Worm (Caenorhabditis elegans) whole organism, early embryonic: Measurements from ENCODE around the gene ulp-4.

ENCODE experiments used
- B0310.2 ChIP-seq: sonication (generic microtip); optimal IDR thresholded peaks from 2 replicates; lab custom pipeline; 2016; ENCODE audit warnings: mild to moderate bottlenecking, missing genetic modification characterization, missing compliant biosample characterization
- F13C5.2 ChIP-seq: sonication (generic microtip); optimal IDR thresholded peaks from 2 replicates; lab custom pipeline; 2017; ENCODE audit warnings: mild to moderate bottlenecking, missing genetic modification characterization, inconsistent platforms, missing compliant biosample characterization
- aly-1 ChIP-seq: sonication (generic microtip); optimal IDR thresholded peaks from 2 replicates; lab custom pipeline; 2016; ENCODE audit warnings: missing genetic modification characterization, missing compliant biosample characterization
- ama-1 ChIP-seq: fragments of 150-350 bp; optimal IDR thresholded peaks from 2 replicates; lab custom pipeline; 2014
- ceh-13 ChIP-seq: fragments of 200-800 bp; sonication (Bioruptor generic); optimal IDR thresholded peaks from 2 replicates; lab custom pipeline; 2018; ENCODE audit warnings: mild to moderate bottlenecking, missing genetic modification characterization, missing compliant biosample characterization
- ceh-36 ChIP-seq: sonication (generic microtip); optimal IDR thresholded peaks from 2 replicates; lab custom pipeline; 2016; ENCODE audit warnings: missing genetic modification characterization, inconsistent platforms, missing compliant biosample characterization
- ets-7 ChIP-seq: sonication (generic microtip); optimal IDR thresholded peaks from 2 replicates; lab custom pipeline; 2016; ENCODE audit warnings: missing genotype, missing genetic modification characterization, missing compliant biosample characterization
- flt-1 ChIP-seq: fragments of 200-800 bp; sonication (Bioruptor generic); IDR thresholded peaks from 2 replicates; pipeline ENCODE4 v1.3.6; 2022; ENCODE audit warnings: missing genetic modification characterization, missing compliant biosample characterization
- hmbx-1 ChIP-seq: sonication (generic microtip); optimal IDR thresholded peaks from 2 replicates; lab custom pipeline; 2016; ENCODE audit warnings: mild to moderate bottlenecking, missing genetic modification characterization, missing compliant biosample characterization
- hmg-4 ChIP-seq: fragments of 200-800 bp; sonication (Bioruptor generic); optimal IDR thresholded peaks from 2 replicates; lab custom pipeline; 2018; ENCODE audit warnings: mild to moderate bottlenecking, missing genetic modification characterization, missing compliant biosample characterization
- hnd-1 ChIP-seq: sonication (generic microtip); optimal IDR thresholded peaks from 2 replicates; lab custom pipeline; 2016; ENCODE audit warnings: missing genetic modification characterization, missing compliant biosample characterization
- pes-1 ChIP-seq: fragments of 200-800 bp; sonication (Bioruptor generic); IDR thresholded peaks from 2 replicates; pipeline ENCODE4 v1.3.6; 2022; ENCODE audit warnings: missing genetic modification reagents, missing genetic modification characterization, missing compliant biosample characterization
- scrt-1 ChIP-seq: fragments of 200-800 bp; sonication (Bioruptor generic); IDR thresholded peaks from 2 replicates; pipeline ENCODE4 v1.3.6; 2022; ENCODE audit warnings: missing genetic modification characterization, missing compliant biosample characterization
- sea-1 ChIP-seq: fragments of 200-800 bp; sonication (Bioruptor generic); conservative IDR thresholded peaks from 2 replicates; pipeline ENCODE4 v1.3.6; 2022; ENCODE audit warnings: missing genetic modification characterization, missing compliant biosample characterization
- tbx-11 ChIP-seq: fragments of 200-800 bp; sonication (Bioruptor generic); IDR thresholded peaks from 2 replicates; pipeline ENCODE4 v1.3.6; 2022; ENCODE audit warnings: missing genetic modification characterization, missing compliant biosample characterization
- tbx-37 ChIP-seq: fragments of 200-800 bp; sonication (Bioruptor generic); conservative IDR thresholded peaks from 2 replicates; pipeline ENCODE4 v1.3.6; 2022; ENCODE audit warnings: missing genetic modification reagents, missing genetic modification characterization, missing compliant biosample characterization
- tra-4 ChIP-seq: sonication (generic microtip); optimal IDR thresholded peaks from 2 replicates; lab custom pipeline; 2017; ENCODE audit warnings: missing genetic modification characterization, missing compliant biosample characterization

Gene ulp-4

DNA sequence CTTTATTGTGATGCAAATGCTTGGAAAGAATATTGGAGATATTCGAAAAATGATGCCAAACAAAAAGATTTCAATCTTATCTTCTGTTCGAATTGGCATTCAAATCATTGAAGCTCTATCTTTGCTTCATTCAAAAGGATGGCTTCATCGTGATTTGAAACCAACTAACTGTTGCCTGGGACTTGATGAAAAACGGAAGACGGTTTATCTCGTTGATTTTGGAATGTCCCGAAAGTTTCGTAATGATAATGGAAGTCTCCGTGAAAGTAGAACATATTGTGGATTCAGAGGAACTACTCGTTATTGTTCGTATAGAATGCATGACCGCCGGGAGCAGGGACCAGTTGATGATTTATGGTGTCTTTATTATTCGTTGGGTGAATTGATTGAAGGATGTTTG, 44.4 kb downstream of the ulp-4 start:
- TF ChIP-seq F13C5.2 (tag; lab: Kevin White, UChicago): no peak
- TF ChIP-seq B0310.2 (tag; lab: Kevin White, UChicago): no peak
- TF ChIP-seq flt-1 (GFP tag; lab: Robert Waterston, UW): no peak
- no peak for TF ChIP-seq aly-1
- TF ChIP-seq tbx-37: no peak
- TF ChIP-seq scrt-1: no peak
- TF ChIP-seq ets-7 (tag; lab: Kevin White, UChicago): no peak
- no peak for TF ChIP-seq pes-1
- TF ChIP-seq ama-1 (lab: Kevin White, UChicago): no peak
- no peak for TF ChIP-seq ceh-13
- TF ChIP-seq hmg-4 (GFP tag; lab: Kevin White, UChicago): no peak

DNA sequence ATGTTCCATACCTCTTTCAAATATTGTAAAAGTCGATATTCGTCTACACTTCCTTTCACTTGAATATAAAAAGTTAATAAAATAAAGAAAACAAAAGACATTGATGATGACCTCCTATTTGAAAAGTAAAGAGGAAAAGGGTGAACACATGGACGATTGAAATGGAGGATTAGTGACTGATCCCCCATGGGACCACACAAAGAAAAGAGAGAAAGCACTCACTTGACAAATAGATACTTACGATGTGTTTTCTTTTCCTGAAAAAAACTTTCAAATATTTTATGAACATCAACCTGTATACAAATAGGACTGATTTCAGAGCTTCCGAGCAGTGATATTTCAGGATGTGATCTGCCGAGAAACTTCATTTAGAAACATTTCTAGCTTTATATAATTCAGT, 47.3 kb downstream of the ulp-4 start, which contains the start of gene acr-14:
acr-14 (minus strand) TSS at position 101 of the 400 bp plus-strand sequence.
- no peak for TF ChIP-seq flt-1 (GFP tag; lab: Robert Waterston, UW)
- no peak for TF ChIP-seq tbx-37
- no peak for TF ChIP-seq tbx-11 (GFP tag; lab: Robert Waterston, UW)
- no peak for TF ChIP-seq tra-4 (tag; lab: Kevin White, UChicago)

DNA sequence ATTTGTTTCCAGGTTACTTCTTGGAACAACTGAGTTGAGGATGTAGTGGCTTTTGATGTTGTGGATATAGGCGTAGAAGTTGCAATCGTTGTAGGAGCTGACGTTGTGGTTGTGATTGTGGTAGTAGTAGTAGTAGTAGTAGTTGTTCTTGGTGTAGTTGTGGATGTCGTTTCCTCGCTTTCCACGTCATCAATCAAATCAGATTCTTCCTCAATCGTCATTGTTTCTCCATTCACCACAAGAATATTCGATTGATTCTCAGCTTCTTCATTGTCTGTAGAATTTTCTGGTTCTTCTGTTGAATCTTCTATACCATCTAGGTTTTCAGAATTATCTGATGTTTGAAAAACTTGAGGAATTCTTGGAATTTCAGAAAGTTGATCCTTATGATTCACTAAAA, 48.9 kb downstream of the ulp-4 start:
- TF ChIP-seq hmbx-1 (tag; lab: Kevin White, UChicago) (no peak), ama-1 (lab: Kevin White, UChicago) (no peak), scrt-1 (no peak)

DNA sequence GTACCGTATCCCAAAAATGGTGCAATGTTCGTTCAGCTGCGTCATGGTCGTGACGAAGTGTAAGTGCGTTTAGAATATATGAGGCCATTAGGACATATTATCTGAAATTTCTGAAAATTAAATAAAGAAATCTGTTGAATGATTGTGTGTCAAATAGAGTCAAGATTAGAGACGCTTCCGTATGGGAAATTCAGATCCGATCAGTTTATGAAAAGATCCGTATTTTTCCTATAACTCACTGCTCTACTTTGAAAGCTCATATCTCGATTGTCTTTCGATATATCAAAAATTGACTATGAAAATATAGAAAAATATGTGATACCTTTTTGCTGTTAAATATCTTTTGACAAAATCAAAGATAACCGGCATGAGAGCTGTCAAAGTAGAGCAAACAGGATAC, 50.5 kb downstream of the ulp-4 start, which contains the start of gene T05C12.4:
T05C12.4 (minus strand) TSS at position 101 of the 400 bp plus-strand sequence.
- TF ChIP-seq flt-1 (GFP tag; lab: Robert Waterston, UW): no peak
- no peak for TF ChIP-seq hnd-1 (tag; lab: Kevin White, UChicago)
- no peak for TF ChIP-seq tra-4 (tag; lab: Kevin White, UChicago)
- TF ChIP-seq tbx-11 (GFP tag; lab: Robert Waterston, UW): no peak
- no peak for TF ChIP-seq ama-1 (lab: Kevin White, UChicago)
- TF ChIP-seq ceh-13: no peak
- no peak for TF ChIP-seq ceh-36 (tag; lab: Kevin White, UChicago)
- TF ChIP-seq hmbx-1 (tag; lab: Kevin White, UChicago): no peak
- TF ChIP-seq pes-1: no peak
- TF ChIP-seq ets-7 (tag; lab: Kevin White, UChicago): no peak
- TF ChIP-seq F13C5.2 (tag; lab: Kevin White, UChicago): no peak
- no peak for TF ChIP-seq sea-1
- no peak for TF ChIP-seq tbx-37
- no peak for TF ChIP-seq aly-1
- TF ChIP-seq B0310.2 (tag; lab: Kevin White, UChicago): no peak

DNA sequence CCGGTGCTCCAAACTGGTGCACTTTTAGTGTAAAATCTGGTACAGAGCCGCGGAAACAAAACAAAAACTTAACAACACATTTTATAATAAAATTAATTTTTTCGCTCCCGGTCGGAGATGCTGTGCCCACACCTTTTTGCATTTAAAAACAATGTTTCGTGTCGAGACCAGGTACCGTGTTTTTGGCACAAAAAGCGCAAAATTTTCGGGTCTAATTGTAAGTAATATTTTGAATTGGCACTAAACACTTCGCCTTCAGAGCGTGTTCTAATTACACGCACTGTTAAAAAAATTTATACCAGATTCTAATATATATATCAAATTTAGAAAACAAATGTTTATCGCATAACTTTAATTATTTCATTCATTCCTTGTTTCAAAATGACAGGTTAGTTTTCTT, 51.7 kb downstream of the ulp-4 start, which contains the start of gene dylt-3:
dylt-3 (plus strand) TSS at position 301 of the 400 bp plus-strand sequence.
- TF ChIP-seq tra-4 (tag; lab: Kevin White, UChicago) (no peak), hnd-1 (tag; lab: Kevin White, UChicago) (no peak), tbx-37 (no peak), ceh-13 (no peak), B0310.2 (tag; lab: Kevin White, UChicago) (no peak), scrt-1 (no peak), ets-7 (tag; lab: Kevin White, UChicago) (no peak), ceh-36 (tag; lab: Kevin White, UChicago) (no peak), hmg-4 (GFP tag; lab: Kevin White, UChicago) (no peak), sea-1 (no peak), hmbx-1 (tag; lab: Kevin White, UChicago) (no peak), tbx-11 (GFP tag; lab: Robert Waterston, UW) (no peak)
